Worm (Caenorhabditis elegans) whole organism, L4 larva: Measurements from ENCODE around the gene scl-10.

ENCODE experiments used
- D1046.2 ChIP-seq: fragments of 200-800 bp; sonication (Bioruptor generic); IDR thresholded peaks from 2 replicates; pipeline ENCODE4 v1.3.6; 2022; ENCODE audit warnings: missing genetic modification characterization, missing compliant biosample characterization
- F44E2.7 ChIP-seq: fragments of 200-800 bp; sonication (Bioruptor generic); IDR thresholded peaks from 2 replicates; pipeline ENCODE4 v2.1.2; 2022; ENCODE audit warnings: missing genetic modification characterization, missing compliant biosample characterization
- Y105C5A.15 ChIP-seq: fragments of 200-800 bp; sonication (Bioruptor generic); IDR thresholded peaks from 2 replicates; pipeline ENCODE4 v1.3.6; 2022; ENCODE audit warnings: missing genetic modification characterization, missing compliant biosample characterization
- Y5F2A.4 ChIP-seq: fragments of 200-800 bp; sonication (Bioruptor generic); optimal IDR thresholded peaks from 2 replicates; lab custom pipeline; 2018; ENCODE audit warnings: mild to moderate bottlenecking, missing genetic modification characterization, missing compliant biosample characterization
- aha-1 ChIP-seq: fragments of 150-350 bp; peaks from one replicate; lab custom pipeline; 2014; ENCODE audit warnings: missing biosample characterization, missing genetic modification characterization
- ceh-20 ChIP-seq: fragments of 200-800 bp; sonication (Bioruptor generic); IDR thresholded peaks from 2 replicates; pipeline ENCODE4 v1.3.6; 2022; ENCODE audit warnings: missing genetic modification reagents, missing genetic modification characterization, missing compliant biosample characterization
- ceh-44 ChIP-seq: fragments of 200-800 bp; sonication (Bioruptor generic); IDR thresholded peaks from 2 replicates; pipeline ENCODE4 v1.3.6; 2022; ENCODE audit warnings: missing genetic modification reagents, missing genetic modification characterization, missing compliant biosample characterization
- ceh-62 ChIP-seq: sonication (generic microtip); optimal IDR thresholded peaks from 2 replicates; lab custom pipeline; 2017; ENCODE audit warnings: missing biosample characterization, missing genetic modification characterization
- ceh-82 ChIP-seq: sonication (generic microtip); optimal IDR thresholded peaks from 2 replicates; lab custom pipeline; 2017; ENCODE audit warnings: missing biosample characterization, missing genetic modification characterization
- ctbp-1 ChIP-seq: fragments of 200-800 bp; sonication (Bioruptor generic); IDR thresholded peaks from 2 replicates; pipeline ENCODE4 v1.3.6; 2022; ENCODE audit warnings: missing genetic modification reagents, missing genetic modification characterization, missing compliant biosample characterization
- daf-16 ChIP-seq, 3 experiments: sonication (generic microtip); optimal IDR thresholded peaks; 2 replicates each; lab custom pipeline; 2016 to 2017; ENCODE audit warnings: missing genetic modification characterization in 3 of 3, missing genetic modification reagents in 3 of 3, mild to moderate bottlenecking in 2 of 3, missing compliant biosample characterization in 2 of 3, missing biosample characterization in 1 of 3, moderate library complexity in 1 of 3
- daf-8 ChIP-seq: fragments of 200-800 bp; sonication (Bioruptor generic); IDR thresholded peaks from 2 replicates; pipeline ENCODE4 v1.3.6; 2022; ENCODE audit warnings: missing genetic modification characterization, missing compliant biosample characterization
- dmd-6 ChIP-seq: fragments of 200-800 bp; sonication (Bioruptor generic); IDR thresholded peaks from 2 replicates; pipeline ENCODE4 v1.3.6; 2022; ENCODE audit warnings: missing genetic modification reagents, missing genetic modification characterization, missing compliant biosample characterization
- dmd-8 ChIP-seq: fragments of 200-800 bp; sonication (Bioruptor generic); IDR thresholded peaks from 2 replicates; pipeline ENCODE4 v1.3.6; 2022; ENCODE audit warnings: missing genetic modification characterization, missing compliant biosample characterization
- fos-1 ChIP-seq: fragments of 150-350 bp; optimal IDR thresholded peaks from 2 replicates; lab custom pipeline; 2014; ENCODE audit warnings: missing biosample characterization, missing genetic modification characterization
- hlh-30 ChIP-seq: sonication (generic microtip); optimal IDR thresholded peaks from 2 replicates; lab custom pipeline; 2017; ENCODE audit warnings: antibody characterized with exemption, mild to moderate bottlenecking, missing genetic modification characterization, missing compliant biosample characterization; ENCODE audit not compliant: insufficient read depth
- hmg-1.1 ChIP-seq: fragments of 200-800 bp; sonication (Bioruptor generic); IDR thresholded peaks from 2 replicates; pipeline ENCODE4 v1.3.6; 2022; ENCODE audit warnings: missing genetic modification reagents, missing genetic modification characterization, missing compliant biosample characterization
- jun-1 ChIP-seq: fragments of 150-350 bp; optimal IDR thresholded peaks from 2 replicates; lab custom pipeline; 2014; ENCODE audit warnings: missing biosample characterization, missing genetic modification reagents, missing genetic modification characterization
- lim-7 ChIP-seq: fragments of 200-800 bp; sonication (Bioruptor generic); IDR thresholded peaks from 2 replicates; pipeline ENCODE4 v1.3.6; 2022; ENCODE audit warnings: missing genetic modification characterization, missing compliant biosample characterization
- lin-38 ChIP-seq: fragments of 200-800 bp; sonication (Bioruptor generic); IDR thresholded peaks from 2 replicates; pipeline ENCODE4 v1.3.6; 2022; ENCODE audit warnings: missing genetic modification reagents, missing genetic modification characterization, missing compliant biosample characterization
- mes-2 ChIP-seq: sonication (generic microtip); optimal IDR thresholded peaks from 2 replicates; lab custom pipeline; 2016; ENCODE audit warnings: missing genotype, mild to moderate bottlenecking, missing genetic modification characterization, missing compliant biosample characterization; ENCODE audit not compliant: poor library complexity, severe bottlenecking
- nhr-10 ChIP-seq: fragments of 150-350 bp; optimal IDR thresholded peaks from 2 replicates; lab custom pipeline; 2014; ENCODE audit warnings: missing biosample characterization, missing genetic modification characterization
- nhr-111 ChIP-seq: fragments of 200-800 bp; sonication (Bioruptor generic); optimal IDR thresholded peaks from 2 replicates; lab custom pipeline; 2018; ENCODE audit warnings: mild to moderate bottlenecking, missing genetic modification characterization, missing compliant biosample characterization
- nhr-6 ChIP-seq: fragments of 150-350 bp; optimal IDR thresholded peaks from 2 replicates; lab custom pipeline; 2014; ENCODE audit warnings: missing biosample characterization, missing genetic modification characterization
- rbr-2 ChIP-seq: sonication (generic microtip); optimal IDR thresholded peaks from 2 replicates; lab custom pipeline; 2016; ENCODE audit warnings: missing genotype, missing genetic modification characterization, missing compliant biosample characterization
- set-16 ChIP-seq: fragments of 200-800 bp; sonication (Bioruptor generic); IDR thresholded peaks from 2 replicates; pipeline ENCODE4 v1.3.6; 2022; ENCODE audit warnings: missing genetic modification reagents, missing genetic modification characterization, missing compliant biosample characterization
- snpc-1.2 ChIP-seq: fragments of 200-800 bp; sonication (Bioruptor generic); IDR thresholded peaks from 2 replicates; pipeline ENCODE4 v1.3.6; 2022; ENCODE audit warnings: missing genetic modification reagents, missing genetic modification characterization, missing compliant biosample characterization
- spr-3 ChIP-seq: fragments of 200-800 bp; sonication (Bioruptor generic); optimal IDR thresholded peaks from 2 replicates; lab custom pipeline; 2018; ENCODE audit warnings: mild to moderate bottlenecking, missing genetic modification characterization, missing compliant biosample characterization
- tra-1 ChIP-seq: fragments of 200-800 bp; sonication (Bioruptor generic); IDR thresholded peaks from 2 replicates; pipeline ENCODE4 v1.3.6; 2022; ENCODE audit warnings: missing genetic modification reagents, missing genetic modification characterization, missing compliant biosample characterization
- zag-1 ChIP-seq: fragments of 150-350 bp; optimal IDR thresholded peaks from 2 replicates; lab custom pipeline; 2014; ENCODE audit warnings: missing biosample characterization, missing genetic modification characterization
- zfp-2 ChIP-seq: sonication (generic microtip); optimal IDR thresholded peaks from 2 replicates; lab custom pipeline; 2016; ENCODE audit warnings: mild to moderate bottlenecking, missing genetic modification characterization, missing compliant biosample characterization
- zfp-3 ChIP-seq: fragments of 200-800 bp; sonication (Bioruptor generic); conservative IDR thresholded peaks from 2 replicates; pipeline ENCODE4 v1.3.6; 2022; ENCODE audit warnings: missing genetic modification reagents, missing genetic modification characterization, missing compliant biosample characterization
- zip-2 ChIP-seq: fragments of 150-350 bp; optimal IDR thresholded peaks from 2 replicates; lab custom pipeline; 2014; ENCODE audit warnings: missing biosample characterization, missing genetic modification characterization
- ztf-7 ChIP-seq: fragments of 150-350 bp; optimal IDR thresholded peaks from 2 replicates; lab custom pipeline; 2014; ENCODE audit warnings: missing biosample characterization, missing genetic modification characterization

The scl-10 gene

ce11 chrIV:13033516-13033915 lies 14.7 kb upstream of the scl-10 start:
- TF ChIP-seq ceh-20 (GFP tag; lab: Robert Waterston, UW) (no peak), set-16 (GFP tag; lab: Robert Waterston, UW) (peak; percentile 52), Y5F2A.4 (GFP tag; lab: Kevin White, UChicago) (no peak), ztf-7 (tag; lab: Kevin White, UChicago) (no peak)

- TF ChIP-seq dmd-6 (GFP tag; lab: Robert Waterston, UW) = no peak
- peak; percentile 44 for TF ChIP-seq spr-3
- TF ChIP-seq zfp-3 (GFP tag; lab: Robert Waterston, UW) = no peak
- TF ChIP-seq mes-2 (tag; lab: Kevin White, UChicago) = no peak
- TF ChIP-seq dmd-8 (GFP tag; lab: Robert Waterston, UW) = peak; percentile 19; the same call in 1 of the 2 replicates
- 0 out of 2 replicates have a peak, but pooled peaks have one; percentile 22 for TF ChIP-seq lin-38 (GFP tag; lab: Robert Waterston, UW)
- no peak for TF ChIP-seq ceh-62 (tag; lab: Kevin White, UChicago)
- no peak for TF ChIP-seq ceh-20 (GFP tag; lab: Robert Waterston, UW)
- 0 out of 2 replicates have a peak, but pooled peaks have one; percentile 41 for TF ChIP-seq F44E2.7 (GFP tag; lab: Robert Waterston, UW)
- TF ChIP-seq Y105C5A.15 = peak; percentile 7; the same call in 1 of the 2 replicates
- no peak for TF ChIP-seq nhr-6 (tag; lab: Kevin White, UChicago)
- peak; percentile 40 for TF ChIP-seq nhr-111
- TF ChIP-seq zag-1 (tag; lab: Kevin White, UChicago) = no peak
Observed at ce11 chrIV:13035302-13035701, 13.0 kb upstream of the scl-10 start.

- no peak for TF ChIP-seq zip-2
- TF ChIP-seq aha-1 (tag; lab: Kevin White, UChicago) = no peak
- no peak for TF ChIP-seq fos-1 (tag; lab: Kevin White, UChicago)
Observed at ce11 chrIV:13036835-13037234, 11.4 kb upstream of the scl-10 start.

ce11 chrIV:13038888-13039287 lies 9.4 kb upstream of the scl-10 start, which contains the start of gene F49E11.2:
TSS of gene F49E11.2 (minus strand) at chrIV:13038988.
- TF ChIP-seq hlh-30 (tag; lab: Kevin White, UChicago) (no peak), snpc-1.2 (GFP tag; lab: Robert Waterston, UW) (no peak), ceh-82 (tag; lab: Kevin White, UChicago) (no peak), daf-8 (GFP tag; lab: Robert Waterston, UW) (no peak), ceh-44 (GFP tag; lab: Robert Waterston, UW) (no peak), hmg-1.1 (GFP tag; lab: Robert Waterston, UW) (no peak), aha-1 (tag; lab: Kevin White, UChicago) (peak; percentile 14), D1046.2 (GFP tag; lab: Robert Waterston, UW) (no peak)

ce11 chrIV:13041486-13041885 lies 6.8 kb upstream of the scl-10 start:
- TF ChIP-seq zfp-2 (tag; lab: Kevin White, UChicago) (no peak), lim-7 (GFP tag; lab: Robert Waterston, UW) (no peak), ctbp-1 (GFP tag; lab: Robert Waterston, UW) (no peak), jun-1 (tag; lab: Kevin White, UChicago) (no peak), rbr-2 (no peak), nhr-10 (tag; lab: Kevin White, UChicago) (no peak), tra-1 (GFP tag; lab: Robert Waterston, UW) (no peak), daf-16 (GFP tag; optimal IDR thresholded peaks at IDR 0.05; lab: Kevin White, UChicago) (no peak), daf-16 (tag; optimal IDR thresholded peaks at IDR 0.05; lab: Kevin White, UChicago) (no peak)
